Worm (Caenorhabditis elegans) whole organism, L4/young adult: ENCODE data around the gene E04F6.10.

Experiments
- dao-5 ChIP-seq: sonication (generic microtip); optimal IDR thresholded peaks from 2 replicates; lab custom pipeline; 2016; ENCODE audit warnings: missing genotype, missing genetic modification characterization, moderate library complexity, missing compliant biosample characterization
- him-1 ChIP-seq: sonication (generic microtip); optimal IDR thresholded peaks from 2 replicates; lab custom pipeline; 2016; ENCODE audit warnings: missing genotype, missing genetic modification reagents, missing genetic modification characterization, missing compliant biosample characterization

ce11 chrII:7199308-7199707, 17.6 kb downstream of the E04F6.10 start, which contains the start of gene E04F6.6:
- TF ChIP-seq him-1 (tag; lab: Kevin White, UChicago): no peak
- TF ChIP-seq dao-5 (tag; lab: Kevin White, UChicago): no peak
